Worm (Caenorhabditis elegans) whole organism, young adult: Measurements from ENCODE around the gene T26C5.2.

Experiments
- K12H6.12 ChIP-seq: fragments of 200-800 bp; sonication (Bioruptor generic); optimal IDR thresholded peaks from 2 replicates; lab custom pipeline; 2018; ENCODE audit warnings: mild to moderate bottlenecking, missing genetic modification characterization, missing compliant biosample characterization
- ceh-100 ChIP-seq: fragments of 200-800 bp; sonication (Bioruptor generic); IDR thresholded peaks from 2 replicates; pipeline ENCODE4 v1.3.6; 2022; ENCODE audit warnings: missing genetic modification reagents, missing genetic modification characterization, missing compliant biosample characterization
- egrh-3 ChIP-seq: fragments of 200-800 bp; sonication (Bioruptor generic); IDR thresholded peaks from 2 replicates; pipeline ENCODE4 v1.3.6; 2022; ENCODE audit warnings: missing genetic modification reagents, missing genetic modification characterization, missing compliant biosample characterization
- mel-28 ChIP-seq: sonication (generic microtip); optimal IDR thresholded peaks from 2 replicates; lab custom pipeline; 2016; ENCODE audit warnings: borderline replicate concordance, mild to moderate bottlenecking, missing genetic modification characterization, missing compliant biosample characterization
- nfyb-1 ChIP-seq: fragments of 200-800 bp; sonication (Bioruptor generic); IDR thresholded peaks from 2 replicates; pipeline ENCODE4 v1.3.6; 2022; ENCODE audit warnings: missing genetic modification reagents, missing genetic modification characterization, missing compliant biosample characterization
- nhr-80 ChIP-seq: sonication (generic microtip); optimal IDR thresholded peaks from 2 replicates; lab custom pipeline; 2016; ENCODE audit warnings: missing genetic modification characterization, missing compliant biosample characterization
- pbrm-1 ChIP-seq: fragments of 200-800 bp; sonication (Bioruptor generic); IDR thresholded peaks from 2 replicates; pipeline ENCODE4 v1.3.6; 2022; ENCODE audit warnings: missing genetic modification reagents, missing genetic modification characterization, missing compliant biosample characterization
- rec-8 ChIP-seq, 2 experiments: sonication (generic microtip); optimal IDR thresholded peaks; 2 replicates each; lab custom pipeline; 2016; ENCODE audit warnings: mild to moderate bottlenecking in 2 of 2, missing genetic modification characterization in 2 of 2, missing genetic modification reagents in 2 of 2, missing genotype in 2 of 2, missing biosample characterization in 1 of 2, missing compliant biosample characterization in 1 of 2, moderate library complexity in 1 of 2
- rpc-1 ChIP-seq, 2 experiments: fragments of 150-350 bp in 1 of 2; sonication (generic microtip) in 1 of 2; optimal IDR thresholded peaks; 2 replicates each; lab custom pipeline; 2014 to 2018; ENCODE audit warnings: missing biosample characterization in 1 of 2, missing genetic modification characterization in 1 of 2, missing genetic modification reagents in 1 of 2, missing genotype in 1 of 2
- snpc-4 ChIP-seq, 5 experiments: fragments of 150-350 bp in 1 of 5; sonication (generic microtip) in 4 of 5; optimal IDR thresholded peaks; 2 replicates each; lab custom pipeline; 2014 to 2018; ENCODE audit warnings: missing genetic modification characterization in 5 of 5, missing biosample characterization in 3 of 5, antibody characterized with exemption in 2 of 5, mild to moderate bottlenecking in 2 of 5, missing compliant biosample characterization in 2 of 5, missing genotype in 2 of 5, moderate library complexity in 2 of 5, missing genetic modification reagents in 1 of 5
- zfh-2 ChIP-seq: fragments of 200-800 bp; sonication (Bioruptor generic); conservative IDR thresholded peaks from 2 replicates; pipeline ENCODE4 v1.3.6; 2022; ENCODE audit warnings: missing genetic modification reagents, missing genetic modification characterization, missing compliant biosample characterization

DNA sequence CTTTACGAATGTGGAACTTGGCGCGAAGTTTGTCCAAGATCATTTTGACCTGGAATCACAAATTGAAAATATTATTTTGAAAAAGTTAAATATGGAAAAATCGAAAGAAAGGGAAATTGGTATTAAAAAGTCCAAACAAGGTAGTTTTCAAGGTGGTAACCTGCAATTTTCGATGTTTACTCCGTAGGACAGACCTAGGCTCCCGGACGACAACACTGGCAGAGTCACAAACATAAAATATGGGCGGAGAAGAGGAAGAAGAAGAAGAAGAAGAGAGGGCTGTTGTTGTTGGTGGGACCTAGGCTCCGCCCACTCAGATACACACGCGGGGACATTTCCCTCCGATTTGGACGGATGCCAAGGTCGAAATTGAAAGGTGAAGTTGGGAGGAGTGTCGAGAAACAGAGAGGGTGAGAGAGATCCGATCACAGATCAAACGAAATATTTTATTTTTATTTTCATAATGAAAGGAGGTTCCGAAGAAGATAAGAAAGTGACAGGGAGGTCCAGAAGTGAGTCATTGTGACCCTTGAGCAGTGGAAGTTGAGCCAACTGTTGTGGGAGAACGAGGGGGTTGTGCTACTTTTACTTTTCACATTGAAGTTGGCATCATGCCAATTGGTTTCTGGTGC lies 29.0 kb downstream of the T26C5.2 start, which contains the start of gene aqp-2:
- TF ChIP-seq rec-8 (tag; optimal IDR thresholded peaks at IDR 0.05; lab: Kevin White, UChicago) = no peak
- TF ChIP-seq pbrm-1 (GFP tag; lab: Robert Waterston, UW) = no peak
- no peak for TF ChIP-seq nhr-80 (tag; lab: Kevin White, UChicago)
- TF ChIP-seq nfyb-1 (GFP tag; lab: Robert Waterston, UW) = no peak
- TF ChIP-seq snpc-4 (GFP tag; optimal IDR thresholded peaks at IDR 0.05; lab: Kevin White, UChicago) = no peak
- TF ChIP-seq snpc-4 (tag; optimal IDR thresholded peaks at IDR 0.05; lab: Kevin White, UChicago) = no peak
- no peak for TF ChIP-seq rpc-1 (optimal IDR thresholded peaks at IDR 0.05; lab: Kevin White, UChicago)
- no peak for TF ChIP-seq rpc-1 (tag; optimal IDR thresholded peaks at IDR 0.05; lab: Kevin White, UChicago)
- TF ChIP-seq egrh-3 (GFP tag; lab: Robert Waterston, UW) = no peak
- TF ChIP-seq ceh-100 = no peak
- no peak for TF ChIP-seq mel-28 (tag; lab: Kevin White, UChicago)
- TF ChIP-seq K12H6.12 (tag; lab: Kevin White, UChicago) = no peak
- 0 out of 2 replicates have a peak, but pooled peaks have one; percentile 28 for TF ChIP-seq zfh-2 (GFP tag; lab: Robert Waterston, UW)
